Fruit fly (Drosophila melanogaster) whole organism, prepupa: ENCODE data around the gene Eaat2.

Experiments
- Blimp-1 ChIP-seq: fragments of 200-800 bp; sonication (Bioruptor generic); optimal IDR thresholded peaks from 3 replicates; lab custom pipeline; 2017; ENCODE audit warnings: missing biosample characterization, missing genetic modification characterization, mild to moderate bottlenecking, moderate library complexity, missing genetic modification reagents
- CG10631 ChIP-seq: fragments of 200-800 bp; sonication (Bioruptor generic); optimal IDR thresholded peaks from 2 replicates; lab custom pipeline; 2016; ENCODE audit warnings: missing biosample characterization, missing genetic modification characterization
- CG10669 ChIP-seq: fragments of 200-800 bp; sonication (Bioruptor generic); optimal IDR thresholded peaks from 3 replicates; lab custom pipeline; 2018; ENCODE audit warnings: missing biosample characterization, mild to moderate bottlenecking, missing genetic modification characterization, moderate library complexity
- CG11294 ChIP-seq: fragments of 200-800 bp; sonication (Bioruptor generic); IDR thresholded peaks from 2 replicates; pipeline ENCODE4 v1.3.6; 2022; ENCODE audit warnings: missing biosample characterization, missing genetic modification characterization
- CG11762 ChIP-seq: fragments of 200-800 bp; sonication (Bioruptor generic); optimal IDR thresholded peaks from 3 replicates; lab custom pipeline; 2016; ENCODE audit warnings: missing biosample characterization, missing genetic modification characterization; ENCODE audit not compliant: insufficient read depth
- CG11902 ChIP-seq: fragments of 200-800 bp; sonication (Bioruptor generic); optimal IDR thresholded peaks from 3 replicates; lab custom pipeline; 2016; ENCODE audit warnings: missing biosample characterization, missing genetic modification characterization
- CG1621 ChIP-seq: fragments of 200-800 bp; sonication (Bioruptor generic); optimal IDR thresholded peaks from 3 replicates; lab custom pipeline; 2018; ENCODE audit warnings: missing biosample characterization, mild to moderate bottlenecking, missing genetic modification characterization
- CG3032 ChIP-seq: fragments of 200-800 bp; optimal IDR thresholded peaks from 2 replicates; lab custom pipeline; 2019; ENCODE audit warnings: missing biosample characterization, mild to moderate bottlenecking, missing genetic modification characterization, moderate library complexity
- CG31627 ChIP-seq: fragments of 200-800 bp; sonication (Bioruptor generic); optimal IDR thresholded peaks from 3 replicates; lab custom pipeline; 2016; ENCODE audit warnings: missing biosample characterization, missing genetic modification characterization
- CG32006 ChIP-seq: fragments of 200-800 bp; sonication (Bioruptor generic); optimal IDR thresholded peaks from 3 replicates; lab custom pipeline; 2017; ENCODE audit warnings: missing biosample characterization, mild to moderate bottlenecking, missing genetic modification characterization
- CG34406 ChIP-seq: fragments of 200-800 bp; sonication (Bioruptor generic); optimal IDR thresholded peaks from 3 replicates; lab custom pipeline; 2016; ENCODE audit warnings: missing biosample characterization, missing genetic modification characterization
- CG3919 ChIP-seq: fragments of 200-800 bp; sonication (Bioruptor generic); optimal IDR thresholded peaks from 3 replicates; lab custom pipeline; 2016; ENCODE audit warnings: missing biosample characterization, missing genetic modification characterization
- CG6163 ChIP-seq: fragments of 200-800 bp; sonication (Bioruptor generic); IDR thresholded peaks from 3 replicates; pipeline ENCODE4 v1.3.6; 2022; ENCODE audit warnings: missing biosample characterization, missing genetic modification characterization
- CG6276 ChIP-seq: fragments of 200-800 bp; sonication (Bioruptor generic); optimal IDR thresholded peaks from 2 replicates; lab custom pipeline; 2017; ENCODE audit warnings: missing biosample characterization, mild to moderate bottlenecking, missing genetic modification characterization
- CG6792 ChIP-seq: fragments of 200-800 bp; sonication (Bioruptor generic); optimal IDR thresholded peaks from 3 replicates; lab custom pipeline; 2016; ENCODE audit warnings: missing biosample characterization, missing genetic modification characterization
- CG6808 ChIP-seq: fragments of 200-800 bp; sonication (Bioruptor generic); optimal IDR thresholded peaks from 3 replicates; lab custom pipeline; 2017; ENCODE audit warnings: missing biosample characterization, missing genetic modification characterization, mild to moderate bottlenecking, moderate library complexity, missing genetic modification reagents
- CG7368 ChIP-seq: fragments of 200-800 bp; sonication (Bioruptor generic); optimal IDR thresholded peaks from 3 replicates; lab custom pipeline; 2016; ENCODE audit warnings: missing biosample characterization, missing genetic modification characterization
- CG8119 ChIP-seq: fragments of 200-800 bp; sonication (Bioruptor generic); IDR thresholded peaks from 3 replicates; pipeline ENCODE4 v1.3.6; 2022; ENCODE audit warnings: missing biosample characterization, missing genetic modification characterization
- CG9139 ChIP-seq: fragments of 200-800 bp; sonication (Bioruptor generic); optimal IDR thresholded peaks from 3 replicates; lab custom pipeline; 2017; ENCODE audit warnings: missing biosample characterization, mild to moderate bottlenecking, missing genetic modification characterization
- Eip78C ChIP-seq: fragments of 200-800 bp; sonication (Bioruptor generic); peaks from one replicate; lab custom pipeline; 2016; ENCODE audit warnings: missing biosample characterization, missing genetic modification characterization
- Ets96B ChIP-seq: fragments of 200-800 bp; optimal IDR thresholded peaks from 2 replicates; lab custom pipeline; 2019; ENCODE audit warnings: missing biosample characterization, mild to moderate bottlenecking, missing genetic modification characterization, moderate library complexity
- Gug ChIP-seq: fragments of 200-800 bp; sonication (Bioruptor generic); IDR thresholded peaks from 2 replicates; pipeline ENCODE4 v1.3.6; 2022; ENCODE audit warnings: missing biosample characterization, missing genetic modification characterization
- Hr39 ChIP-seq: fragments of 200-800 bp; sonication (Bioruptor generic); optimal IDR thresholded peaks from 2 replicates; lab custom pipeline; 2016; ENCODE audit warnings: missing biosample characterization, missing genetic modification characterization
- Hr4 ChIP-seq: fragments of 200-800 bp; sonication (Bioruptor generic); optimal IDR thresholded peaks from 3 replicates; lab custom pipeline; 2016; ENCODE audit warnings: missing biosample characterization, missing genetic modification characterization
- Lpt ChIP-seq: fragments of 200-800 bp; sonication (Bioruptor generic); optimal IDR thresholded peaks from 3 replicates; lab custom pipeline; 2016; ENCODE audit warnings: missing biosample characterization, missing genetic modification characterization
- OdsH ChIP-seq: fragments of 200-800 bp; sonication (Bioruptor generic); optimal IDR thresholded peaks from 3 replicates; lab custom pipeline; 2016; ENCODE audit warnings: missing biosample characterization, missing genetic modification characterization
- achi ChIP-seq: fragments of 200-800 bp; sonication (Bioruptor generic); optimal IDR thresholded peaks from 3 replicates; lab custom pipeline; 2016; ENCODE audit warnings: missing biosample characterization, missing genetic modification characterization
- acj6 ChIP-seq: fragments of 200-800 bp; sonication (Bioruptor generic); optimal IDR thresholded peaks from 3 replicates; lab custom pipeline; 2016; ENCODE audit warnings: missing biosample characterization, missing genetic modification characterization
- cyc ChIP-seq: fragments of 200-800 bp; sonication (Bioruptor generic); optimal IDR thresholded peaks from 3 replicates; lab custom pipeline; 2016; ENCODE audit warnings: missing biosample characterization, missing genetic modification characterization
- dsx ChIP-seq: fragments of 200-800 bp; optimal IDR thresholded peaks from 3 replicates; lab custom pipeline; 2019; ENCODE audit warnings: missing biosample characterization, mild to moderate bottlenecking, missing genetic modification characterization, moderate library complexity; ENCODE audit not compliant: poor library complexity, severe bottlenecking
- eg ChIP-seq: fragments of 200-800 bp; sonication (Bioruptor generic); IDR thresholded peaks from 3 replicates; pipeline ENCODE4 v1.3.6; 2022; ENCODE audit warnings: missing biosample characterization, missing genetic modification characterization
- fd59A ChIP-seq: fragments of 200-800 bp; sonication (Bioruptor generic); optimal IDR thresholded peaks from 2 replicates; lab custom pipeline; 2017; ENCODE audit warnings: missing biosample characterization, mild to moderate bottlenecking, missing genetic modification characterization, missing genetic modification reagents
- fd85E ChIP-seq: fragments of 200-800 bp; sonication (Bioruptor generic); optimal IDR thresholded peaks from 3 replicates; lab custom pipeline; 2016; ENCODE audit warnings: missing biosample characterization, missing genetic modification characterization
- fkh ChIP-seq: fragments of 200-800 bp; sonication (Bioruptor generic); optimal IDR thresholded peaks from 3 replicates; lab custom pipeline; 2017; ENCODE audit warnings: missing biosample characterization, mild to moderate bottlenecking, missing genetic modification characterization, moderate library complexity
- pdm3 ChIP-seq: fragments of 200-800 bp; sonication (Bioruptor generic); optimal IDR thresholded peaks from 3 replicates; lab custom pipeline; 2016; ENCODE audit warnings: missing biosample characterization, missing genetic modification characterization
- spab ChIP-seq: fragments of 200-800 bp; sonication (Bioruptor generic); optimal IDR thresholded peaks from 2 replicates; lab custom pipeline; 2017; ENCODE audit warnings: missing biosample characterization, mild to moderate bottlenecking, missing genetic modification characterization, missing genetic modification reagents
- ss ChIP-seq, 2 experiments: fragments of 200-800 bp; sonication (Bioruptor generic); optimal IDR thresholded peaks; 2 replicates in 1 of 2; 3 replicates in 1 of 2; lab custom pipeline; 2017 to 2018; ENCODE audit warnings: mild to moderate bottlenecking in 2 of 2, missing biosample characterization in 2 of 2, missing genetic modification characterization in 2 of 2, moderate library complexity in 1 of 2
- svp ChIP-seq: fragments of 200-800 bp; sonication (Bioruptor generic); peaks from one replicate; lab custom pipeline; 2016; ENCODE audit warnings: missing biosample characterization, missing genetic modification characterization
- topi ChIP-seq: fragments of 200-800 bp; sonication (Bioruptor generic); optimal IDR thresholded peaks from 3 replicates; lab custom pipeline; 2016; ENCODE audit warnings: missing biosample characterization, missing genetic modification characterization

The Eaat2 gene

DNA sequence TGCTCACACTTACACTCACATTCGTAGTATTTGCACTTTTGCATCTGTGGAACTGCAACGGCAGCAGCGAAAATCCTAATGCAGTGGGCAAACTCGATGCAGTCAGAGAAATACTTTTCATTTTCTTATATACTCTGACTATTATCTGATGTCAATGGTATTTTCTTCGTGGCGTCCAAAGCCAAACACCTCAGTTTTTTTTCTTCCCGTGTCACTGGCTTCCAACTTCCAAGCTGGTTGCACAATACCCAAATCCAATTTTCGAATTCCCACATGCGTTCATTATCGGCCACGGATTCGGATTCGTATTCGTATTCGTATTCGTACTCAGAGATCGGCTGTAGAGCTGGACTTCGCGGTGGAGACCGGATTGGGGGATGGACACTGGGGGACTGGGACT lies 21.3 kb downstream of the Eaat2 start (continued):
- TF ChIP-seq dsx (no peak), Lpt (GFP tag; lab: Kevin White, UChicago) (no peak), Blimp-1 (GFP tag; lab: Kevin White, UChicago) (no peak), CG8119 (GFP tag; lab: Robert Waterston, UW) (0 out of 3 replicates have a peak, but pooled peaks have one; percentile 56), Ets96B (tag; lab: Kevin White, UChicago) (no peak), CG6163 (GFP tag; lab: Robert Waterston, UW) (0 out of 3 replicates have a peak, but pooled peaks have one; percentile 34), CG1621 (tag; lab: Kevin White, UChicago) (no peak), spab (GFP tag; lab: Kevin White, UChicago) (no peak), CG32006 (peak; percentile 43), CG6276 (GFP tag; lab: Kevin White, UChicago) (peak; percentile 15), CG11902 (GFP tag; lab: Kevin White, UChicago) (no peak), topi (no peak), eg (GFP tag; lab: Robert Waterston, UW) (peak; percentile 68), fd85E (GFP tag; lab: Kevin White, UChicago) (no peak), Hr39 (no peak), Eip78C (peak; percentile 74), CG9139 (GFP tag; lab: Kevin White, UChicago) (no peak), Hr4 (peak; percentile 68)
- TF ChIP-seq, all 60 proteins: peak for 12

DNA sequence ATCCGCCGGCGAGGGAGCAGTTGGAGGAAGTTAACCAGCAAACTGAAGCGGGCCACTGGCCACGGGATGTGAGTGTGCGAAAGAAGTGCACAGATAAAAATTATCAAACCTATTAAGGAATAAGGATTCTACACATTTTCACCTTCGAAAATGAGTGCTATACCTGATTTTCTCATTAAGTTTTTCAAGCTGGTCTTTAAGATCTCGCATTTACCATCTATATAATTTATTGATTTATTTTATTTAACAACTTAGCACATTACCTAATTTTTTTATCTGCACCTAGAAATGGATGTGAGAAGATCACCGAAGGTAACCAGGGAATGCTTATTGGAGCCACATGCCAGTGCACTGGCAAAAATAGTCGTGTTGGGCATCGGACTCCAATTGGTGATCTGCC lies 22.4 kb downstream of the Eaat2 start:
- TF ChIP-seq svp (GFP tag; lab: Kevin White, UChicago) (peak; percentile 48), pdm3 (peak; percentile 2), achi (GFP tag; lab: Kevin White, UChicago) (peak; percentile 3), Ets96B (tag; lab: Kevin White, UChicago) (peak; percentile 63), eg (GFP tag; lab: Robert Waterston, UW) (no peak), CG10631 (peak; percentile 48), Gug (GFP tag; lab: Robert Waterston, UW) (no peak), CG6808 (GFP tag; lab: Kevin White, UChicago) (peak; percentile 41), CG10669 (GFP tag; lab: Kevin White, UChicago) (peak; percentile 36), spab (GFP tag; lab: Kevin White, UChicago) (peak; percentile 41), CG6792 (GFP tag; lab: Kevin White, UChicago) (peak; percentile 4), Blimp-1 (GFP tag; lab: Kevin White, UChicago) (no peak), CG11762 (GFP tag; lab: Kevin White, UChicago) (no peak), CG3919 (peak; percentile 37), Hr39 (no peak), cyc (GFP tag; lab: Kevin White, UChicago) (no peak), CG7368 (no peak), CG6163 (GFP tag; lab: Robert Waterston, UW) (0 out of 3 replicates have a peak, but pooled peaks have one; percentile 37), CG8119 (GFP tag; lab: Robert Waterston, UW) (0 out of 3 replicates have a peak, but pooled peaks have one; percentile 18), Eip78C (peak; percentile 84), CG11294 (GFP tag; lab: Robert Waterston, UW) (no peak), CG34406 (GFP tag; lab: Kevin White, UChicago) (peak; percentile 3), CG3032 (tag; lab: Kevin White, UChicago) (peak; percentile 37), dsx (peak; percentile 41), OdsH (GFP tag; lab: Kevin White, UChicago) (peak; percentile 22), CG6276 (GFP tag; lab: Kevin White, UChicago) (no peak), acj6 (peak; percentile 4), CG31627 (GFP tag; lab: Kevin White, UChicago) (no peak), fkh (no peak), ss (GFP tag; optimal IDR thresholded peaks at IDR 0.05; lab: Kevin White, UChicago) (peak in 1 of 2 experiments; percentile 14), fd59A (GFP tag; lab: Kevin White, UChicago) (peak; percentile 33), CG9139 (GFP tag; lab: Kevin White, UChicago) (no peak)
